Worm (Caenorhabditis elegans) whole organism, L4 larva: ENCODE data around the gene cpr-9.

Experiments used
- F10B5.3 ChIP-seq: sonication (generic microtip); optimal IDR thresholded peaks from 2 replicates; lab custom pipeline; 2016; ENCODE audit warnings: mild to moderate bottlenecking, missing genetic modification characterization, missing compliant biosample characterization
- F44E2.7 ChIP-seq: fragments of 200-800 bp; sonication (Bioruptor generic); IDR thresholded peaks from 2 replicates; pipeline ENCODE4 v2.1.2; 2022; ENCODE audit warnings: missing genetic modification characterization, missing compliant biosample characterization
- T20F7.1 ChIP-seq: fragments of 200-800 bp; sonication (Bioruptor generic); optimal IDR thresholded peaks from 2 replicates; lab custom pipeline; 2018; ENCODE audit warnings: mild to moderate bottlenecking, missing genetic modification characterization, missing compliant biosample characterization
- Y48G9A.11 ChIP-seq: fragments of 200-800 bp; sonication (Bioruptor generic); IDR thresholded peaks from 2 replicates; pipeline ENCODE4 v1.3.6; 2022; ENCODE audit warnings: missing genetic modification reagents, missing genetic modification characterization, missing compliant biosample characterization
- Y5F2A.4 ChIP-seq: fragments of 200-800 bp; sonication (Bioruptor generic); optimal IDR thresholded peaks from 2 replicates; lab custom pipeline; 2018; ENCODE audit warnings: mild to moderate bottlenecking, missing genetic modification characterization, missing compliant biosample characterization
- Y75B8A.6 ChIP-seq: fragments of 200-800 bp; sonication (Bioruptor generic); IDR thresholded peaks from 2 replicates; pipeline ENCODE4 v1.3.6; 2022; ENCODE audit warnings: missing genetic modification reagents, missing genetic modification characterization, missing compliant biosample characterization
- ZK546.5 ChIP-seq, 2 experiments: sonication (generic microtip); optimal IDR thresholded peaks; 2 replicates each; lab custom pipeline; 2017; ENCODE audit warnings: missing biosample characterization in 2 of 2, missing genetic modification characterization in 2 of 2
- ama-1 ChIP-seq: fragments of 150-350 bp; optimal IDR thresholded peaks from 2 replicates; lab custom pipeline; 2014; ENCODE audit warnings: inconsistent platforms, mixed read lengths
- ceh-44 ChIP-seq: fragments of 200-800 bp; sonication (Bioruptor generic); IDR thresholded peaks from 2 replicates; pipeline ENCODE4 v1.3.6; 2022; ENCODE audit warnings: missing genetic modification reagents, missing genetic modification characterization, missing compliant biosample characterization
- ceh-82 ChIP-seq: sonication (generic microtip); optimal IDR thresholded peaks from 2 replicates; lab custom pipeline; 2017; ENCODE audit warnings: missing biosample characterization, missing genetic modification characterization
- ctbp-1 ChIP-seq: fragments of 200-800 bp; sonication (Bioruptor generic); IDR thresholded peaks from 2 replicates; pipeline ENCODE4 v1.3.6; 2022; ENCODE audit warnings: missing genetic modification reagents, missing genetic modification characterization, missing compliant biosample characterization
- daf-12 ChIP-seq: fragments of 150-350 bp; optimal IDR thresholded peaks from 2 replicates; lab custom pipeline; 2014; ENCODE audit warnings: missing biosample characterization, missing genetic modification reagents, missing genetic modification characterization
- daf-16 ChIP-seq, 3 experiments: sonication (generic microtip); optimal IDR thresholded peaks; 2 replicates each; lab custom pipeline; 2016 to 2017; ENCODE audit warnings: missing genetic modification characterization in 3 of 3, missing genetic modification reagents in 3 of 3, mild to moderate bottlenecking in 2 of 3, missing compliant biosample characterization in 2 of 3, missing biosample characterization in 1 of 3, moderate library complexity in 1 of 3
- dmd-6 ChIP-seq: fragments of 200-800 bp; sonication (Bioruptor generic); IDR thresholded peaks from 2 replicates; pipeline ENCODE4 v1.3.6; 2022; ENCODE audit warnings: missing genetic modification reagents, missing genetic modification characterization, missing compliant biosample characterization
- dmd-8 ChIP-seq: fragments of 200-800 bp; sonication (Bioruptor generic); IDR thresholded peaks from 2 replicates; pipeline ENCODE4 v1.3.6; 2022; ENCODE audit warnings: missing genetic modification characterization, missing compliant biosample characterization
- dmd-9 ChIP-seq: fragments of 200-800 bp; sonication (Bioruptor generic); IDR thresholded peaks from 2 replicates; pipeline ENCODE4 v1.3.6; 2022; ENCODE audit warnings: missing genetic modification reagents, missing genetic modification characterization, missing compliant biosample characterization
- dve-1 ChIP-seq: sonication (generic microtip); optimal IDR thresholded peaks from 2 replicates; lab custom pipeline; 2017; ENCODE audit warnings: antibody characterized with exemption, mild to moderate bottlenecking, missing genetic modification characterization, missing compliant biosample characterization; ENCODE audit not compliant: insufficient read depth
- egl-43 ChIP-seq: fragments of 200-800 bp; sonication (Bioruptor generic); IDR thresholded peaks from 2 replicates; pipeline ENCODE4 v1.3.6; 2022; ENCODE audit warnings: missing genetic modification reagents, missing genetic modification characterization, missing compliant biosample characterization
- hlh-11 ChIP-seq: fragments of 200-800 bp; sonication (Bioruptor generic); optimal IDR thresholded peaks from 2 replicates; lab custom pipeline; 2018; ENCODE audit warnings: mild to moderate bottlenecking, missing genetic modification characterization, missing compliant biosample characterization
- hlh-30 ChIP-seq: sonication (generic microtip); optimal IDR thresholded peaks from 2 replicates; lab custom pipeline; 2017; ENCODE audit warnings: antibody characterized with exemption, mild to moderate bottlenecking, missing genetic modification characterization, missing compliant biosample characterization; ENCODE audit not compliant: insufficient read depth
- hmg-1.1 ChIP-seq: fragments of 200-800 bp; sonication (Bioruptor generic); IDR thresholded peaks from 2 replicates; pipeline ENCODE4 v1.3.6; 2022; ENCODE audit warnings: missing genetic modification reagents, missing genetic modification characterization, missing compliant biosample characterization
- lin-1 ChIP-seq: fragments of 200-800 bp; sonication (Bioruptor generic); IDR thresholded peaks from 2 replicates; pipeline ENCODE4 v1.3.6; 2022; ENCODE audit warnings: missing genetic modification reagents, missing genetic modification characterization, missing compliant biosample characterization
- lin-29 ChIP-seq: fragments of 200-800 bp; sonication (Bioruptor generic); IDR thresholded peaks from 2 replicates; pipeline ENCODE4 v1.3.6; 2022; ENCODE audit warnings: missing genetic modification reagents, missing genetic modification characterization, missing compliant biosample characterization
- lin-38 ChIP-seq: fragments of 200-800 bp; sonication (Bioruptor generic); IDR thresholded peaks from 2 replicates; pipeline ENCODE4 v1.3.6; 2022; ENCODE audit warnings: missing genetic modification reagents, missing genetic modification characterization, missing compliant biosample characterization
- lin-39 ChIP-seq: fragments of 150-350 bp; optimal IDR thresholded peaks from 2 replicates; lab custom pipeline; 2014; ENCODE audit warnings: missing biosample characterization, missing genetic modification reagents, missing genetic modification characterization
- lsy-2 ChIP-seq, 2 experiments: fragments of 150-350 bp in 1 of 2; sonication (generic microtip) in 1 of 2; optimal IDR thresholded peaks; 2 replicates each; lab custom pipeline; 2014 to 2017; ENCODE audit warnings: missing biosample characterization in 2 of 2, missing genetic modification characterization in 2 of 2
- madf-5 ChIP-seq, 2 experiments: fragments of 200-800 bp; sonication (Bioruptor generic); IDR thresholded peaks; 2 replicates each; pipeline ENCODE4 v1.3.6; 2022; ENCODE audit warnings: missing compliant biosample characterization in 2 of 2, missing genetic modification characterization in 2 of 2
- mdl-1 ChIP-seq, 2 experiments: fragments of 150-350 bp in 1 of 2; sonication (generic microtip) in 1 of 2; optimal IDR thresholded peaks; 2 replicates each; lab custom pipeline; 2014 to 2017; ENCODE audit warnings: missing biosample characterization in 2 of 2, missing genetic modification characterization in 2 of 2
- mdt-29 ChIP-seq: fragments of 200-800 bp; sonication (Bioruptor generic); IDR thresholded peaks from 2 replicates; pipeline ENCODE4 v1.3.6; 2022; ENCODE audit warnings: missing genetic modification reagents, missing genetic modification characterization, missing compliant biosample characterization
- nhr-10 ChIP-seq: fragments of 150-350 bp; optimal IDR thresholded peaks from 2 replicates; lab custom pipeline; 2014; ENCODE audit warnings: missing biosample characterization, missing genetic modification characterization
- nhr-237 ChIP-seq: sonication (generic microtip); optimal IDR thresholded peaks from 2 replicates; lab custom pipeline; 2017; ENCODE audit warnings: missing biosample characterization, missing genetic modification characterization
- nhr-28 ChIP-seq: fragments of 150-350 bp; optimal IDR thresholded peaks from 2 replicates; lab custom pipeline; 2014; ENCODE audit warnings: missing biosample characterization, missing genetic modification characterization
- nhr-41 ChIP-seq: fragments of 200-800 bp; sonication (Bioruptor generic); IDR thresholded peaks from 2 replicates; pipeline ENCODE4 v1.3.6; 2022; ENCODE audit warnings: missing genetic modification reagents, missing genetic modification characterization, missing compliant biosample characterization
- nhr-77 ChIP-seq: fragments of 150-350 bp; optimal IDR thresholded peaks from 2 replicates; lab custom pipeline; 2014; ENCODE audit warnings: missing biosample characterization, missing genetic modification characterization
- pha-4 ChIP-seq, 2 experiments: fragments of 150-350 bp in 1 of 2; fragments of 200-800 bp in 1 of 2; sonication (Bioruptor generic) in 1 of 2; IDR thresholded peaks in 1 of 2; optimal IDR thresholded peaks in 1 of 2; 2 replicates each; pipeline versions ENCODE4 v1.3.6 to Lab custom; 2014 to 2022; ENCODE audit warnings: missing genetic modification characterization in 2 of 2, missing genetic modification reagents in 2 of 2, missing biosample characterization in 1 of 2, missing compliant biosample characterization in 1 of 2
- pqm-1 ChIP-seq: sonication (generic microtip); optimal IDR thresholded peaks from 2 replicates; lab custom pipeline; 2017; ENCODE audit warnings: missing biosample characterization, missing genetic modification characterization
- tag-97 ChIP-seq: fragments of 200-800 bp; sonication (Bioruptor generic); IDR thresholded peaks from 2 replicates; pipeline ENCODE4 v1.3.6; 2022; ENCODE audit warnings: missing genetic modification characterization, missing compliant biosample characterization
- tra-1 ChIP-seq: fragments of 200-800 bp; sonication (Bioruptor generic); IDR thresholded peaks from 2 replicates; pipeline ENCODE4 v1.3.6; 2022; ENCODE audit warnings: missing genetic modification reagents, missing genetic modification characterization, missing compliant biosample characterization
- zfp-3 ChIP-seq: fragments of 200-800 bp; sonication (Bioruptor generic); conservative IDR thresholded peaks from 2 replicates; pipeline ENCODE4 v1.3.6; 2022; ENCODE audit warnings: missing genetic modification reagents, missing genetic modification characterization, missing compliant biosample characterization
- zip-2 ChIP-seq: fragments of 150-350 bp; optimal IDR thresholded peaks from 2 replicates; lab custom pipeline; 2014; ENCODE audit warnings: missing biosample characterization, missing genetic modification characterization
- ztf-11 ChIP-seq: fragments of 150-350 bp; optimal IDR thresholded peaks from 2 replicates; lab custom pipeline; 2014; ENCODE audit warnings: missing biosample characterization, missing genetic modification characterization

The cpr-9 gene

ce11 chrV:11976734-11977133 is 26.1 kb upstream of the cpr-9 start:
- TF ChIP-seq zip-2 (no peak), nhr-28 (tag; lab: Kevin White, UChicago) (peak; percentile 77), nhr-237 (tag; lab: Kevin White, UChicago) (no peak), lin-1 (GFP tag; lab: Robert Waterston, UW) (0 out of 2 replicates have a peak, but pooled peaks have one; percentile 13), nhr-77 (tag; lab: Kevin White, UChicago) (peak; percentile 86), nhr-10 (peak; percentile 27), mdl-1 (tag; optimal IDR thresholded peaks at IDR 0.05; lab: Kevin White, UChicago) (no peak), daf-16 (GFP tag; optimal IDR thresholded peaks at IDR 0.05; lab: Kevin White, UChicago) (no peak), daf-16 (tag; optimal IDR thresholded peaks at IDR 0.05; lab: Kevin White, UChicago) (peak; percentile 39), dmd-6 (GFP tag; lab: Robert Waterston, UW) (peak; percentile 80), tra-1 (GFP tag; lab: Robert Waterston, UW) (0 out of 2 replicates have a peak, but pooled peaks have one; percentile 46), zfp-3 (GFP tag; lab: Robert Waterston, UW) (0 out of 2 replicates have a peak, but pooled peaks have one; percentile 9), T20F7.1 (GFP tag; lab: Kevin White, UChicago) (peak; percentile 56), dve-1 (tag; lab: Kevin White, UChicago) (peak; percentile 68), lsy-2 (tag; optimal IDR thresholded peaks at IDR 0.05; lab: Kevin White, UChicago) (peak in 1 of 2 experiments; percentile 21), pqm-1 (tag; lab: Kevin White, UChicago) (peak; percentile 34), lin-39 (tag; lab: Kevin White, UChicago) (no peak), lin-29 (GFP tag; lab: Robert Waterston, UW) (no peak), F44E2.7 (GFP tag; lab: Robert Waterston, UW) (no peak), hlh-11 (tag; lab: Kevin White, UChicago) (peak; percentile 49)

- TF ChIP-seq F44E2.7 (GFP tag; lab: Robert Waterston, UW) (no peak), madf-5 (GFP tag; IDR thresholded peaks at IDR 0.05; lab: Robert Waterston, UW) (0 out of 4 replicates have a peak, but pooled peaks of 1 of the 2 experiments have one; percentile 18), nhr-41 (GFP tag; lab: Robert Waterston, UW) (no peak), lin-38 (GFP tag; lab: Robert Waterston, UW) (0 out of 2 replicates have a peak, but pooled peaks have one; percentile 24), ceh-44 (GFP tag; lab: Robert Waterston, UW) (no peak), mdl-1 (tag; optimal IDR thresholded peaks at IDR 0.05; lab: Kevin White, UChicago) (peak in 1 of 2 experiments; percentile 33), egl-43 (no peak), hlh-11 (tag; lab: Kevin White, UChicago) (peak; percentile 39), ama-1 (lab: Kevin White, UChicago) (peak; percentile 15), ZK546.5 (tag; optimal IDR thresholded peaks at IDR 0.05; lab: Kevin White, UChicago) (no peak), hlh-30 (tag; lab: Kevin White, UChicago) (peak; percentile 4), nhr-28 (tag; lab: Kevin White, UChicago) (peak; percentile 71)
These were observed 24.7 kb upstream of the cpr-9 start, which contains the start of gene mif-2 for ce11 chrV:11978179-11978578. TSS of gene mif-2 (minus strand) at chrV:11978459.

ce11 chrV:11979673-11980561 is 22.9 kb upstream of the cpr-9 start, which contains the start of gene snr-4:
TSS of gene snr-4 (minus strand) at chrV:11979723.
- TF ChIP-seq ama-1 (lab: Kevin White, UChicago) = peak; percentile 98
- peak; percentile 88 for TF ChIP-seq F10B5.3 (tag; lab: Kevin White, UChicago)
- TF ChIP-seq lsy-2 (tag; optimal IDR thresholded peaks at IDR 0.05; lab: Kevin White, UChicago) = peak; percentile 75 to 91
- peak; percentile 86 for TF ChIP-seq dmd-9 (GFP tag; lab: Robert Waterston, UW)
- TF ChIP-seq Y48G9A.11 (GFP tag; lab: Robert Waterston, UW) = peak; percentile 82
- no peak for TF ChIP-seq lin-39 (tag; lab: Kevin White, UChicago)
- peak; percentile 96 for TF ChIP-seq hlh-11 (tag; lab: Kevin White, UChicago)
- TF ChIP-seq ztf-11 (tag; lab: Kevin White, UChicago) = no peak
- TF ChIP-seq pha-4 (GFP tag; IDR thresholded peaks at IDR 0.05; lab: Robert Waterston, UW) = peak; percentile 81
- TF ChIP-seq pha-4 (tag; optimal IDR thresholded peaks at IDR 0.05; lab: Kevin White, UChicago) = no peak
- TF ChIP-seq ceh-82 (tag; lab: Kevin White, UChicago) = no peak
- 0 out of 4 replicates have a peak, but pooled peaks of 1 of the 2 experiments have one; percentile 22 for TF ChIP-seq madf-5 (GFP tag; IDR thresholded peaks at IDR 0.05; lab: Robert Waterston, UW)
- TF ChIP-seq hmg-1.1 (GFP tag; lab: Robert Waterston, UW) = peak; percentile 95
- TF ChIP-seq daf-12 = no peak
- peak; percentile 69; the same call in 1 of the 2 replicates for TF ChIP-seq Y75B8A.6
- TF ChIP-seq ctbp-1 (GFP tag; lab: Robert Waterston, UW) = peak; percentile 89
- TF ChIP-seq tag-97 = no peak; the same call in 1 of the 2 replicates
- no peak for TF ChIP-seq dmd-8 (GFP tag; lab: Robert Waterston, UW)
- peak; percentile 94 for TF ChIP-seq hlh-30 (tag; lab: Kevin White, UChicago)
- peak; percentile 95 for TF ChIP-seq ceh-44 (GFP tag; lab: Robert Waterston, UW)
- TF ChIP-seq Y5F2A.4 = peak; percentile 50
- peak; percentile 91 for TF ChIP-seq mdt-29 (GFP tag; lab: Robert Waterston, UW)
